Worm (Caenorhabditis elegans) whole organism, L3 larva: ENCODE results near the gene C09E7.11.

Experiments
- R02D3.7 ChIP-seq: fragments of 150-350 bp; optimal IDR thresholded peaks from 2 replicates; lab custom pipeline; 2014; ENCODE audit warnings: missing biosample characterization, missing genetic modification characterization
- ZK546.5 ChIP-seq: sonication (generic microtip); optimal IDR thresholded peaks from 2 replicates; lab custom pipeline; 2017; ENCODE audit warnings: missing biosample characterization, missing genetic modification characterization
- aly-2 ChIP-seq: fragments of 150-350 bp; optimal IDR thresholded peaks from 2 replicates; lab custom pipeline; 2014; ENCODE audit warnings: missing biosample characterization, missing genetic modification characterization
- ceh-28 ChIP-seq: fragments of 150-350 bp; optimal IDR thresholded peaks from 2 replicates; lab custom pipeline; 2014; ENCODE audit warnings: missing biosample characterization, missing genetic modification reagents, missing genetic modification characterization
- ceh-82 ChIP-seq: fragments of 150-350 bp; optimal IDR thresholded peaks from 2 replicates; lab custom pipeline; 2014; ENCODE audit warnings: missing biosample characterization, missing genetic modification characterization
- ceh-9 ChIP-seq: sonication (generic microtip); optimal IDR thresholded peaks from 2 replicates; lab custom pipeline; 2018; ENCODE audit warnings: missing biosample characterization, missing genetic modification characterization
- daf-12 ChIP-seq: fragments of 150-350 bp; optimal IDR thresholded peaks from 2 replicates; lab custom pipeline; 2014; ENCODE audit warnings: missing biosample characterization, missing genetic modification reagents, missing genetic modification characterization
- egl-27 ChIP-seq: sonication (generic microtip); optimal IDR thresholded peaks from 4 replicates; lab custom pipeline; 2017; ENCODE audit warnings: missing biosample characterization, missing genetic modification reagents, missing genetic modification characterization
- egl-5 ChIP-seq: fragments of 150-350 bp; optimal IDR thresholded peaks from 2 replicates; lab custom pipeline; 2017; ENCODE audit warnings: missing biosample characterization, missing genetic modification reagents, missing genetic modification characterization, inconsistent platforms
- elt-1 ChIP-seq: fragments of 150-350 bp; optimal IDR thresholded peaks from 2 replicates; lab custom pipeline; 2014; ENCODE audit warnings: missing biosample characterization, missing genetic modification characterization
- elt-2 ChIP-seq: sonication (generic microtip); optimal IDR thresholded peaks from 2 replicates; lab custom pipeline; 2016; ENCODE audit warnings: missing genetic modification reagents, mild to moderate bottlenecking, missing genetic modification characterization, missing compliant biosample characterization
- elt-3 ChIP-seq, 3 experiments: fragments of 150-350 bp in 1 of 3; sonication (generic microtip) in 2 of 3; optimal IDR thresholded peaks; 2 replicates in 2 of 3; 4 replicates in 1 of 3; lab custom pipeline; 2014 to 2017; ENCODE audit warnings: missing biosample characterization in 3 of 3, missing genetic modification characterization in 3 of 3
- eor-1 ChIP-seq, 2 experiments: fragments of 150-350 bp; optimal IDR thresholded peaks; 2 replicates each; lab custom pipeline; 2014 to 2018; ENCODE audit warnings: missing biosample characterization in 2 of 2, missing genetic modification characterization in 2 of 2
- fkh-10 ChIP-seq: sonication (generic microtip); optimal IDR thresholded peaks from 2 replicates; lab custom pipeline; 2017; ENCODE audit warnings: missing biosample characterization, missing genetic modification reagents, missing genetic modification characterization
- fkh-2 ChIP-seq: fragments of 150-350 bp; optimal IDR thresholded peaks from 2 replicates; lab custom pipeline; 2014; ENCODE audit warnings: missing biosample characterization, missing genetic modification reagents, missing genetic modification characterization
- fos-1 ChIP-seq: fragments of 150-350 bp; optimal IDR thresholded peaks from 2 replicates; lab custom pipeline; 2014; ENCODE audit warnings: missing biosample characterization, missing genetic modification characterization
- hmg-11 ChIP-seq: sonication (generic microtip); optimal IDR thresholded peaks from 2 replicates; lab custom pipeline; 2016; ENCODE audit warnings: missing genetic modification characterization, missing compliant biosample characterization
- lin-15B ChIP-seq: fragments of 150-350 bp; optimal IDR thresholded peaks from 2 replicates; lab custom pipeline; 2014; ENCODE audit warnings: missing biosample characterization, missing genetic modification characterization
- lsy-12 ChIP-seq: sonication (generic microtip); optimal IDR thresholded peaks from 2 replicates; lab custom pipeline; 2016; ENCODE audit warnings: mild to moderate bottlenecking, missing genetic modification characterization, missing compliant biosample characterization
- mdl-1 ChIP-seq: fragments of 150-350 bp; optimal IDR thresholded peaks from 2 replicates; lab custom pipeline; 2014; ENCODE audit warnings: missing biosample characterization, missing genetic modification characterization
- mml-1 ChIP-seq: fragments of 150-350 bp; sonication (generic microtip); optimal IDR thresholded peaks from 3 replicates; lab custom pipeline; 2014; ENCODE audit warnings: missing biosample characterization, missing genetic modification characterization
- nfya-1 ChIP-seq: sonication (generic microtip); optimal IDR thresholded peaks from 2 replicates; lab custom pipeline; 2017; ENCODE audit warnings: missing genetic modification characterization, mild to moderate bottlenecking, missing compliant biosample characterization, antibody characterized with exemption, moderate library complexity; ENCODE audit not compliant: insufficient read depth
- nhr-11 ChIP-seq: fragments of 150-350 bp; optimal IDR thresholded peaks from 2 replicates; lab custom pipeline; 2014; ENCODE audit warnings: missing biosample characterization, missing genetic modification characterization
- nhr-12 ChIP-seq: fragments of 150-350 bp; optimal IDR thresholded peaks from 2 replicates; lab custom pipeline; 2014; ENCODE audit warnings: missing biosample characterization, missing genetic modification characterization
- nhr-23 ChIP-seq: fragments of 150-350 bp; optimal IDR thresholded peaks from 2 replicates; lab custom pipeline; 2014; ENCODE audit warnings: missing biosample characterization, missing genetic modification reagents, missing genetic modification characterization
- nhr-28 ChIP-seq: fragments of 150-350 bp; optimal IDR thresholded peaks from 2 replicates; lab custom pipeline; 2014; ENCODE audit warnings: missing biosample characterization, missing genetic modification characterization
- nhr-43 ChIP-seq: sonication (generic microtip); optimal IDR thresholded peaks from 2 replicates; lab custom pipeline; 2016; ENCODE audit warnings: mild to moderate bottlenecking, missing genetic modification characterization, missing compliant biosample characterization; ENCODE audit not compliant: poor library complexity, severe bottlenecking
- nhr-67 ChIP-seq: fragments of 150-350 bp; optimal IDR thresholded peaks from 2 replicates; lab custom pipeline; 2014; ENCODE audit warnings: missing biosample characterization, missing genetic modification characterization
- nhr-76 ChIP-seq: fragments of 150-350 bp; sonication (generic microtip); optimal IDR thresholded peaks from 5 replicates; lab custom pipeline; 2014; ENCODE audit warnings: missing biosample characterization, missing genetic modification characterization
- nhr-77 ChIP-seq: fragments of 150-350 bp; optimal IDR thresholded peaks from 2 replicates; lab custom pipeline; 2014; ENCODE audit warnings: missing biosample characterization, missing genetic modification characterization
- pha-4 ChIP-seq: fragments of 150-350 bp; optimal IDR thresholded peaks from 2 replicates; lab custom pipeline; 2014; ENCODE audit warnings: missing biosample characterization, missing genetic modification reagents, missing genetic modification characterization
- pqm-1 ChIP-seq: fragments of 150-350 bp; optimal IDR thresholded peaks from 2 replicates; lab custom pipeline; 2017; ENCODE audit warnings: missing biosample characterization, missing genetic modification characterization, inconsistent platforms
- skn-1 ChIP-seq: fragments of 150-350 bp; optimal IDR thresholded peaks from 2 replicates; lab custom pipeline; 2014; ENCODE audit warnings: missing biosample characterization, missing genetic modification characterization
- snpc-4 ChIP-seq: fragments of 150-350 bp; optimal IDR thresholded peaks from 2 replicates; lab custom pipeline; 2014; ENCODE audit warnings: missing biosample characterization, missing genetic modification characterization
- tbx-2 ChIP-seq: sonication (generic microtip); optimal IDR thresholded peaks from 2 replicates; lab custom pipeline; 2016; ENCODE audit warnings: mild to moderate bottlenecking, missing genetic modification characterization, missing compliant biosample characterization
- unc-39 ChIP-seq: sonication (generic microtip); optimal IDR thresholded peaks from 4 replicates; lab custom pipeline; 2017; ENCODE audit warnings: missing biosample characterization, missing genetic modification characterization
- unc-62 ChIP-seq: fragments of 150-350 bp; sonication (generic microtip); optimal IDR thresholded peaks from 4 replicates; lab custom pipeline; 2014; ENCODE audit warnings: missing biosample characterization, missing genetic modification reagents, missing genetic modification characterization
- zag-1 ChIP-seq: fragments of 150-350 bp; optimal IDR thresholded peaks from 2 replicates; lab custom pipeline; 2014; ENCODE audit warnings: missing biosample characterization, missing genetic modification characterization
- ztf-4 ChIP-seq: fragments of 150-350 bp; optimal IDR thresholded peaks from 2 replicates; lab custom pipeline; 2014; ENCODE audit warnings: missing biosample characterization, missing genetic modification characterization

Gene C09E7.11

DNA sequence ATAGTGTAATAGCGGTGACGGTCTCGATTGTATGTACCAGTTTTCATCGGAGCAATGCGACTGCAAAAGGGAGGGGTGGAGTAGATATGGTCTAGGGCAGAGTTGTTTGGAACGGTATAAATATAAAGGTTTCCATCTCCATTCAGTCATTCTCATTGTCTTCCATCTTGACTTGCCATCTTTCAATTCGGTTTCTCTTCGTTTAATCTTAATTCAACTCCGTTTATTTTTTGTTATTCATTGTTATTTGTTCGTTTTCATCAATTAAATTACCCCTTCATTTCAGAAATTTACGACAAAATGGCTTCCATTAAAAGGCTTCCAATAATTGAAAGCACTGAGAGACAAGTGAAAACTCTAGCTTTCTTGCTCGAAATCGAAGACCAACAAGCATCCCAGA lies at the start of gene C09E7.11:
C09E7.11 (plus strand) TSS at position 301 of the 400 bp plus-strand sequence.
- TF ChIP-seq mdl-1 (tag; lab: Kevin White, UChicago) (no peak), nhr-11 (no peak), nhr-12 (tag; lab: Kevin White, UChicago) (no peak), ceh-9 (tag; lab: Kevin White, UChicago) (no peak), lsy-12 (tag; lab: Kevin White, UChicago) (no peak), aly-2 (tag; lab: Kevin White, UChicago) (no peak), lin-15B (tag; lab: Kevin White, UChicago) (no peak), ztf-4 (no peak), fos-1 (tag; lab: Kevin White, UChicago) (no peak), elt-1 (tag; lab: Kevin White, UChicago) (no peak), eor-1 (tag; optimal IDR thresholded peaks at IDR 0.05; lab: Kevin White, UChicago) (no peak)

DNA sequence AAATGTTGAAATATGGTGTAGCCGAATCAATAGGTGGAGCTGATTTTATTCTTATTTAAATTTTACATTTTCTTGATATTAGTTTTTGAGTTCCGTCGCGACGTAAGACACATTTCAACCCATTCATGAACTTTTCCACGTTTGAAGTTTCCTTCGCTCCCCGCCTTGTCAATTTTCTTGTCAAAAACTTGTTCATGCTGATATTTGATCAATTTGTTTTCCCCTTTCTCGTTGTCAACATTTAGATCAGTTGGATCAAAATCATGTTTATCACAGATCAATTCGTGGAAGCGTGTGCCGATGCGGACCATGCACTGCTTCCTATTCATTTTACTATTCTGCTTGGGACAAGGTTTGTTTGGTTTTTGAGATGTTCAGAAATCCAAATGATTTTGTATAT lies 48.3 kb upstream of the C09E7.11 start, which contains the start of gene chtb-2:
chtb-2 (plus strand) TSS at position 301 of the 400 bp plus-strand sequence.
- no peak for TF ChIP-seq ceh-82 (tag; lab: Kevin White, UChicago)
- no peak for TF ChIP-seq mdl-1 (tag; lab: Kevin White, UChicago)
- TF ChIP-seq nhr-77: no peak
- TF ChIP-seq unc-39: no peak
- no peak for TF ChIP-seq egl-5 (tag; lab: Kevin White, UChicago)
- TF ChIP-seq R02D3.7 (tag; lab: Kevin White, UChicago): no peak
- TF ChIP-seq hmg-11 (tag; lab: Kevin White, UChicago): no peak
- no peak for TF ChIP-seq nhr-23 (tag; lab: Kevin White, UChicago)
- no peak for TF ChIP-seq unc-62 (GFP tag; lab: Kevin White, UChicago)
- TF ChIP-seq fkh-10: no peak
- no peak for TF ChIP-seq ZK546.5 (tag; lab: Kevin White, UChicago)
- no peak for TF ChIP-seq ztf-4
- no peak for TF ChIP-seq ceh-28 (tag; lab: Kevin White, UChicago)
- TF ChIP-seq nhr-67 (tag; lab: Kevin White, UChicago): no peak
- TF ChIP-seq tbx-2 (tag; lab: Kevin White, UChicago): no peak
- no peak for TF ChIP-seq aly-2 (tag; lab: Kevin White, UChicago)
- no peak for TF ChIP-seq pqm-1 (tag; lab: Kevin White, UChicago)
- no peak for TF ChIP-seq nfya-1

DNA sequence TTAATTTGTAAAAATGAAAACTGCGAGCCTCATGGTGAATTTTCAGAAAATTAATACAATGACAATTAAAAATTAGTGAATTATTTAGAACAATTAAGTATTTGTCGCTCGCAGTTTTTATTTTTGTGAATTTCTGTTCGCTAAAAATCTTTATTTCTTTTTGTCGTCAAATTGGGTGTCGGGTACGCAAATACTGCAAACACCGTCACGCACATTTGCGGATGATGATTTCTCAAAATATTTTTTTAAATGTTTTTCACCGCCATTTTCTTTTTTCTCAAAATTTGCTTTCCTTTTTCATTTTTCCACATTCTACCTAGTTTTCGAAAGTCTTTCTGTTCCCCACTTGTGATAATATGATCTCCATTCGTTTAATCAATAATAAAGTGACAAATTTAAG lies 42.3 kb upstream of the C09E7.11 start:
- TF ChIP-seq unc-62 (GFP tag; lab: Kevin White, UChicago) (no peak), lin-15B (tag; lab: Kevin White, UChicago) (peak; percentile 39), nhr-23 (tag; lab: Kevin White, UChicago) (peak; percentile 41), ceh-82 (tag; lab: Kevin White, UChicago) (no peak), elt-2 (tag; lab: Kevin White, UChicago) (peak; percentile 13), nfya-1 (peak; percentile 62), nhr-67 (tag; lab: Kevin White, UChicago) (no peak), pha-4 (peak; percentile 58), unc-39 (no peak), R02D3.7 (tag; lab: Kevin White, UChicago) (peak; percentile 10), nhr-43 (tag; lab: Kevin White, UChicago) (peak; percentile 24), zag-1 (tag; lab: Kevin White, UChicago) (no peak), nhr-77 (no peak), daf-12 (tag; lab: Kevin White, UChicago) (no peak), snpc-4 (tag; lab: Kevin White, UChicago) (peak; percentile 7), skn-1 (peak; percentile 98)

DNA sequence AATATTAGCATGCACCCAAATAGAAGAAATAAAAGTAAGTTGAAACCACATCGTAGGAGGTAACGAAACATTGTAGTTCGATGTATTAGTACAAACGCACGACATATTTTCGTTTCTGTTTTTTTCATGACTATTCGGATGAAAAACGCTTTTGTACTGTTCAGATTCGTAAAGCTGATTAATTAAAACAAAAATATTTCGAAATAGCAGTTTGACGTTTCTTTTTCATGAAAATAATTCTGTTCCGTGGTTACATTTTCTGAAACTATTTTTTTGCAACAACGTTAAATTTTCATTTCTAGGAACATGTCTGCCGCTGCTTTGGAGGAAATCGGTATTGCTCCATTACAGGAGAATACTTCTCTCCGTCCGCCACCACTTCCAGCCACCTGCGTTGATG lies 41.7 kb upstream of the C09E7.11 start, which contains the start of gene rpt-3:
rpt-3 (plus strand) TSS at position 301 of the 400 bp plus-strand sequence.
- TF ChIP-seq fkh-2 (tag; lab: Kevin White, UChicago): no peak
- no peak for TF ChIP-seq nhr-28
- no peak for TF ChIP-seq fos-1 (tag; lab: Kevin White, UChicago)
- TF ChIP-seq ztf-4: no peak
- no peak for TF ChIP-seq pqm-1 (tag; lab: Kevin White, UChicago)
- TF ChIP-seq elt-3 (tag; optimal IDR thresholded peaks at IDR 0.05; lab: Kevin White, UChicago): no peak
- no peak for TF ChIP-seq egl-5 (tag; lab: Kevin White, UChicago)
- TF ChIP-seq ceh-9 (tag; lab: Kevin White, UChicago): no peak
- TF ChIP-seq lsy-12 (tag; lab: Kevin White, UChicago): no peak
- no peak for TF ChIP-seq nhr-12 (tag; lab: Kevin White, UChicago)
- TF ChIP-seq nfya-1: no peak
- TF ChIP-seq ceh-28 (tag; lab: Kevin White, UChicago): no peak
- TF ChIP-seq elt-2 (tag; lab: Kevin White, UChicago): no peak
- TF ChIP-seq snpc-4 (tag; lab: Kevin White, UChicago): no peak
- TF ChIP-seq nhr-76 (tag; lab: Kevin White, UChicago): no peak
- TF ChIP-seq mml-1 (tag; lab: Kevin White, UChicago): no peak
- TF ChIP-seq nhr-23 (tag; lab: Kevin White, UChicago): no peak
- no peak for TF ChIP-seq R02D3.7 (tag; lab: Kevin White, UChicago)
- no peak for TF ChIP-seq egl-27 (tag; lab: Kevin White, UChicago)
